Worm (Caenorhabditis elegans): ENCODE measurements around the gene fbxa-126.

fbxa-126 gene

DNA sequence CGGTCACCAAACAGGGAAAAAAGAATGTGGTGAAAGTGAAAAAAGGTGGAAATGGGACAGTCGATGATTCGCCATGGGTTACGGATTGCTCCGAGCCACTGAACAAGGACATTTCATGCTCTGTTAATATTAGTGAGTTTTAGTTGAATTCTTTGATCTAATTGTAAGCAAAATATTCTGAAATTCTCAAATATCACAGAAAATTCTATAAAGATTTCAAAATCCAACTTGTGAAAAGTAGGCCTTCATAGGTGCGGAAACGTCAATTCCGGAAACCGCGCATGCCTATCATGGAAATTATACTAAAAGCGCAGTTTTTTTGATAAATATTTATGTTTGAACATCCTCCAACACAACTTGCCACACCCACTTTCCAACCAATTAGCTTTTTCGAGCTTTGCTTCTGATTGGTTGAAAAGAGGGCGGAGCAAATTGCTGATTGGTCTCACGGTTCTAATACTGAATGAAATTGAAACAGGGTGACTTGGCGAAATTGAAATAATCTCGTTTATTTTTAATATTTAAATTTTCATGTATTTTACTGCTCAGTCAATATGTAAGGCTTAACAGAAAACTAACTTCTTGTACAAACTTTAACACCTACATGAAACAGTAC is 44.7 kb downstream of the fbxa-126 start:
- no peak for TF ChIP-seq ztf-11 (tag; optimal IDR thresholded peaks at IDR 0.05)
- no peak for TF ChIP-seq nhr-237 (tag; optimal IDR thresholded peaks at IDR 0.05)

DNA sequence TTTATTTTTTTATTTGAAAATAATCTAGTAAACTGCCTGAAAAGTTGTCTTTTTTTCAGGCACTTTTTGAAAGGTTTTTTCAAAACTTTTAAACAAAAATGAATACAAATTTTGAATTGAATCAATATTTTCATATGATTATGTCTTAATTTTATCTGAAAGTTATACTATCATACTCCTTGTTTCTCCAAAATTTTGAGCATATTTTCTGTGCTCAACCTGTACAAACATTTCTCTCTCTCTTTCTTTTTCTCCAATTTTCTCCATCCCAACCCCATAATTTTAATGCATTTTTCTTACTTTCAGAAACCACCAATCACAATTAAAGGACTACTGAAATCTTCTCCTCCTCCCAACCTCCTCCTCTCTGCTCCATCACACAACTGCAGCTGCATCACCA is 45.4 kb downstream of the fbxa-126 start, which contains the start of gene ilcr-1:
TSS of gene ilcr-1 (plus strand) at position 301 of the 400 bp plus-strand sequence.
- TF ChIP-seq mdl-1 (tag; optimal IDR thresholded peaks at IDR 0.05) = no peak
- TF ChIP-seq lin-39 (tag; optimal IDR thresholded peaks at IDR 0.05) = no peak
- no peak for TF ChIP-seq blmp-1 (tag; optimal IDR thresholded peaks at IDR 0.05; ENCODE audit: insufficient read depth)
- no peak for TF ChIP-seq mbf-1 (tag; optimal IDR thresholded peaks at IDR 0.05)
- no peak for TF ChIP-seq mab-5 (tag; optimal IDR thresholded peaks at IDR 0.05)
- TF ChIP-seq nhr-21 (tag; optimal IDR thresholded peaks at IDR 0.05) = no peak
- TF ChIP-seq unc-55 (GFP tag; optimal IDR thresholded peaks at IDR 0.05) = no peak

- TF ChIP-seq dmd-4 (tag; optimal IDR thresholded peaks at IDR 0.05) (no peak), lin-11 (tag; optimal IDR thresholded peaks at IDR 0.05) (no peak), lsy-2 (tag; optimal IDR thresholded peaks at IDR 0.05) (no peak), ceh-82 (tag; optimal IDR thresholded peaks at IDR 0.05) (no peak), alr-1 (tag; optimal IDR thresholded peaks at IDR 0.05) (no peak), sma-9 (GFP tag; optimal IDR thresholded peaks at IDR 0.05) (no peak), sma-9 (tag; optimal IDR thresholded peaks at IDR 0.05) (no peak), nhr-21 (tag; optimal IDR thresholded peaks at IDR 0.05) (peak; percentile 14)
These were observed 46.7 kb downstream of the fbxa-126 start for ce11 chrIV:14274834-14275233.

ce11 chrIV:14272561-14272960 is 49.0 kb downstream of the fbxa-126 start:
- peak; percentile 61 for TF ChIP-seq C34F6.9 (tag; optimal IDR thresholded peaks at IDR 0.05)
- TF ChIP-seq nhr-6 (tag; optimal IDR thresholded peaks at IDR 0.05) = peak; percentile 45
- TF ChIP-seq nhr-10 (tag; optimal IDR thresholded peaks at IDR 0.05) = no peak
- peak; percentile 47 for TF ChIP-seq F13H6.1 (tag; optimal IDR thresholded peaks at IDR 0.05)
- TF ChIP-seq mdl-1 (tag; optimal IDR thresholded peaks at IDR 0.05) = peak; percentile 80 to 83
- TF ChIP-seq nhr-77 (tag; optimal IDR thresholded peaks at IDR 0.05) = no peak
- no peak for TF ChIP-seq elt-3 (tag; optimal IDR thresholded peaks at IDR 0.05)
- peak; percentile 62 for TF ChIP-seq unc-55 (GFP tag; optimal IDR thresholded peaks at IDR 0.05)
- TF ChIP-seq lin-13 (GFP tag; optimal IDR thresholded peaks at IDR 0.05) = peak; percentile 15
- TF ChIP-seq ama-1 (optimal IDR thresholded peaks at IDR 0.05) = no peak
- TF ChIP-seq unc-62 (GFP tag; optimal IDR thresholded peaks at IDR 0.05) = no peak
- TF ChIP-seq Y55F3AM.14 (GFP tag; optimal IDR thresholded peaks at IDR 0.05) = no peak
- TF ChIP-seq lin-39 (tag; optimal IDR thresholded peaks at IDR 0.05) = no peak
- no peak for TF ChIP-seq zag-1 (tag; optimal IDR thresholded peaks at IDR 0.05)
- no peak for TF ChIP-seq nhr-21 (tag; optimal IDR thresholded peaks at IDR 0.05)
- TF ChIP-seq sma-9 (GFP tag; optimal IDR thresholded peaks at IDR 0.05) = no peak
- TF ChIP-seq sma-9 (tag; optimal IDR thresholded peaks at IDR 0.05) = no peak
- TF ChIP-seq lsy-2 (tag; optimal IDR thresholded peaks at IDR 0.05) = peak in 1 of 2 experiments; percentile 33
- no peak for TF ChIP-seq sma-3 (GFP tag; optimal IDR thresholded peaks at IDR 0.05)
- peak; percentile 87 for TF ChIP-seq nhr-129 (tag; optimal IDR thresholded peaks at IDR 0.05)
- no peak for TF ChIP-seq egl-27 (tag; optimal IDR thresholded peaks at IDR 0.05)

- TF ChIP-seq nhr-10 (tag; optimal IDR thresholded peaks at IDR 0.05) (no peak), elt-1 (tag; optimal IDR thresholded peaks at IDR 0.05) (no peak), fos-1 (tag; optimal IDR thresholded peaks at IDR 0.05) (no peak), alr-1 (tag; optimal IDR thresholded peaks at IDR 0.05) (no peak), mdl-1 (tag; optimal IDR thresholded peaks at IDR 0.05) (no peak), lin-13 (GFP tag; optimal IDR thresholded peaks at IDR 0.05) (no peak), nhr-237 (tag; optimal IDR thresholded peaks at IDR 0.05) (no peak), unc-55 (GFP tag; optimal IDR thresholded peaks at IDR 0.05) (no peak), unc-62 (GFP tag; optimal IDR thresholded peaks at IDR 0.05) (no peak), lin-39 (tag; optimal IDR thresholded peaks at IDR 0.05) (no peak), nhr-25 (tag; optimal IDR thresholded peaks at IDR 0.05) (no peak), unc-39 (tag; optimal IDR thresholded peaks at IDR 0.05) (no peak), ztf-11 (tag; optimal IDR thresholded peaks at IDR 0.05) (no peak), ceh-82 (tag; optimal IDR thresholded peaks at IDR 0.05) (no peak), nhr-23 (tag; optimal IDR thresholded peaks at IDR 0.05) (no peak), sem-4 (tag; optimal IDR thresholded peaks at IDR 0.05) (no peak), mbf-1 (tag; optimal IDR thresholded peaks at IDR 0.05) (no peak)
These were observed 51.6 kb downstream of the fbxa-126 start for ce11 chrIV:14269932-14270331.

Measured in whole organism, L2 larva.